Worm (Caenorhabditis elegans) whole organism, L3 larva: ENCODE measurements around the gene pat-4.

Source experiments
- R02D3.7 ChIP-seq: fragments of 150-350 bp; optimal IDR thresholded peaks from 2 replicates; lab custom pipeline; 2014; ENCODE audit warnings: missing biosample characterization, missing genetic modification characterization
- ZK546.5 ChIP-seq: sonication (generic microtip); optimal IDR thresholded peaks from 2 replicates; lab custom pipeline; 2017; ENCODE audit warnings: missing biosample characterization, missing genetic modification characterization
- aly-2 ChIP-seq: fragments of 150-350 bp; optimal IDR thresholded peaks from 2 replicates; lab custom pipeline; 2014; ENCODE audit warnings: missing biosample characterization, missing genetic modification characterization
- ceh-16 ChIP-seq: sonication (generic microtip); optimal IDR thresholded peaks from 2 replicates; lab custom pipeline; 2017; ENCODE audit warnings: missing biosample characterization, missing genetic modification characterization
- ceh-28 ChIP-seq: fragments of 150-350 bp; optimal IDR thresholded peaks from 2 replicates; lab custom pipeline; 2014; ENCODE audit warnings: missing biosample characterization, missing genetic modification reagents, missing genetic modification characterization
- ceh-9 ChIP-seq: sonication (generic microtip); optimal IDR thresholded peaks from 2 replicates; lab custom pipeline; 2018; ENCODE audit warnings: missing biosample characterization, missing genetic modification characterization
- daf-12 ChIP-seq: fragments of 150-350 bp; optimal IDR thresholded peaks from 2 replicates; lab custom pipeline; 2014; ENCODE audit warnings: missing biosample characterization, missing genetic modification reagents, missing genetic modification characterization
- egl-27 ChIP-seq: sonication (generic microtip); optimal IDR thresholded peaks from 4 replicates; lab custom pipeline; 2017; ENCODE audit warnings: missing biosample characterization, missing genetic modification reagents, missing genetic modification characterization
- egl-5 ChIP-seq: fragments of 150-350 bp; optimal IDR thresholded peaks from 2 replicates; lab custom pipeline; 2017; ENCODE audit warnings: missing biosample characterization, missing genetic modification reagents, missing genetic modification characterization, inconsistent platforms
- elt-1 ChIP-seq: fragments of 150-350 bp; optimal IDR thresholded peaks from 2 replicates; lab custom pipeline; 2014; ENCODE audit warnings: missing biosample characterization, missing genetic modification characterization
- elt-2 ChIP-seq: sonication (generic microtip); optimal IDR thresholded peaks from 2 replicates; lab custom pipeline; 2016; ENCODE audit warnings: missing genetic modification reagents, mild to moderate bottlenecking, missing genetic modification characterization, missing compliant biosample characterization
- elt-3 ChIP-seq, 3 experiments: fragments of 150-350 bp in 1 of 3; sonication (generic microtip) in 2 of 3; optimal IDR thresholded peaks; 2 replicates in 2 of 3; 4 replicates in 1 of 3; lab custom pipeline; 2014 to 2017; ENCODE audit warnings: missing biosample characterization in 3 of 3, missing genetic modification characterization in 3 of 3
- eor-1 ChIP-seq, 2 experiments: fragments of 150-350 bp; optimal IDR thresholded peaks; 2 replicates each; lab custom pipeline; 2014 to 2018; ENCODE audit warnings: missing biosample characterization in 2 of 2, missing genetic modification characterization in 2 of 2
- fkh-10 ChIP-seq: sonication (generic microtip); optimal IDR thresholded peaks from 2 replicates; lab custom pipeline; 2017; ENCODE audit warnings: missing biosample characterization, missing genetic modification reagents, missing genetic modification characterization
- fkh-2 ChIP-seq: fragments of 150-350 bp; optimal IDR thresholded peaks from 2 replicates; lab custom pipeline; 2014; ENCODE audit warnings: missing biosample characterization, missing genetic modification reagents, missing genetic modification characterization
- fos-1 ChIP-seq: fragments of 150-350 bp; optimal IDR thresholded peaks from 2 replicates; lab custom pipeline; 2014; ENCODE audit warnings: missing biosample characterization, missing genetic modification characterization
- hmg-11 ChIP-seq: sonication (generic microtip); optimal IDR thresholded peaks from 2 replicates; lab custom pipeline; 2016; ENCODE audit warnings: missing genetic modification characterization, missing compliant biosample characterization
- jun-1 ChIP-seq: fragments of 150-350 bp; optimal IDR thresholded peaks from 2 replicates; lab custom pipeline; 2014; ENCODE audit warnings: missing biosample characterization, missing genetic modification reagents, missing genetic modification characterization
- lin-39 ChIP-seq: fragments of 150-350 bp; optimal IDR thresholded peaks from 2 replicates; lab custom pipeline; 2018; ENCODE audit warnings: missing biosample characterization, missing genetic modification reagents, missing genetic modification characterization
- lsy-12 ChIP-seq: sonication (generic microtip); optimal IDR thresholded peaks from 2 replicates; lab custom pipeline; 2016; ENCODE audit warnings: mild to moderate bottlenecking, missing genetic modification characterization, missing compliant biosample characterization
- mdl-1 ChIP-seq: fragments of 150-350 bp; optimal IDR thresholded peaks from 2 replicates; lab custom pipeline; 2014; ENCODE audit warnings: missing biosample characterization, missing genetic modification characterization
- mml-1 ChIP-seq: fragments of 150-350 bp; sonication (generic microtip); optimal IDR thresholded peaks from 3 replicates; lab custom pipeline; 2014; ENCODE audit warnings: missing biosample characterization, missing genetic modification characterization
- nfya-1 ChIP-seq: sonication (generic microtip); optimal IDR thresholded peaks from 2 replicates; lab custom pipeline; 2017; ENCODE audit warnings: missing genetic modification characterization, mild to moderate bottlenecking, missing compliant biosample characterization, antibody characterized with exemption, moderate library complexity; ENCODE audit not compliant: insufficient read depth
- nhr-11 ChIP-seq: fragments of 150-350 bp; optimal IDR thresholded peaks from 2 replicates; lab custom pipeline; 2014; ENCODE audit warnings: missing biosample characterization, missing genetic modification characterization
- nhr-237 ChIP-seq: fragments of 150-350 bp; optimal IDR thresholded peaks from 2 replicates; lab custom pipeline; 2014; ENCODE audit warnings: missing biosample characterization, missing genetic modification characterization
- nhr-25 ChIP-seq: sonication (generic microtip); optimal IDR thresholded peaks from 2 replicates; lab custom pipeline; 2017; ENCODE audit warnings: missing biosample characterization, missing genetic modification characterization
- nhr-43 ChIP-seq: sonication (generic microtip); optimal IDR thresholded peaks from 2 replicates; lab custom pipeline; 2016; ENCODE audit warnings: mild to moderate bottlenecking, missing genetic modification characterization, missing compliant biosample characterization; ENCODE audit not compliant: poor library complexity, severe bottlenecking
- nhr-67 ChIP-seq: fragments of 150-350 bp; optimal IDR thresholded peaks from 2 replicates; lab custom pipeline; 2014; ENCODE audit warnings: missing biosample characterization, missing genetic modification characterization
- nhr-76 ChIP-seq: fragments of 150-350 bp; sonication (generic microtip); optimal IDR thresholded peaks from 5 replicates; lab custom pipeline; 2014; ENCODE audit warnings: missing biosample characterization, missing genetic modification characterization
- nhr-77 ChIP-seq: fragments of 150-350 bp; optimal IDR thresholded peaks from 2 replicates; lab custom pipeline; 2014; ENCODE audit warnings: missing biosample characterization, missing genetic modification characterization
- pha-4 ChIP-seq: fragments of 150-350 bp; optimal IDR thresholded peaks from 2 replicates; lab custom pipeline; 2014; ENCODE audit warnings: missing biosample characterization, missing genetic modification reagents, missing genetic modification characterization
- pqm-1 ChIP-seq: fragments of 150-350 bp; optimal IDR thresholded peaks from 2 replicates; lab custom pipeline; 2017; ENCODE audit warnings: missing biosample characterization, missing genetic modification characterization, inconsistent platforms
- sea-2 ChIP-seq: fragments of 150-350 bp; sonication (generic microtip); optimal IDR thresholded peaks from 4 replicates; lab custom pipeline; 2014; ENCODE audit warnings: missing biosample characterization, missing genetic modification reagents, missing genetic modification characterization
- skn-1 ChIP-seq: fragments of 150-350 bp; optimal IDR thresholded peaks from 2 replicates; lab custom pipeline; 2014; ENCODE audit warnings: missing biosample characterization, missing genetic modification characterization
- snpc-4 ChIP-seq: fragments of 150-350 bp; optimal IDR thresholded peaks from 2 replicates; lab custom pipeline; 2014; ENCODE audit warnings: missing biosample characterization, missing genetic modification characterization
- tbx-2 ChIP-seq: sonication (generic microtip); optimal IDR thresholded peaks from 2 replicates; lab custom pipeline; 2016; ENCODE audit warnings: mild to moderate bottlenecking, missing genetic modification characterization, missing compliant biosample characterization
- zag-1 ChIP-seq: fragments of 150-350 bp; optimal IDR thresholded peaks from 2 replicates; lab custom pipeline; 2014; ENCODE audit warnings: missing biosample characterization, missing genetic modification characterization
- ztf-4 ChIP-seq: fragments of 150-350 bp; optimal IDR thresholded peaks from 2 replicates; lab custom pipeline; 2014; ENCODE audit warnings: missing biosample characterization, missing genetic modification characterization

pat-4 gene

DNA sequence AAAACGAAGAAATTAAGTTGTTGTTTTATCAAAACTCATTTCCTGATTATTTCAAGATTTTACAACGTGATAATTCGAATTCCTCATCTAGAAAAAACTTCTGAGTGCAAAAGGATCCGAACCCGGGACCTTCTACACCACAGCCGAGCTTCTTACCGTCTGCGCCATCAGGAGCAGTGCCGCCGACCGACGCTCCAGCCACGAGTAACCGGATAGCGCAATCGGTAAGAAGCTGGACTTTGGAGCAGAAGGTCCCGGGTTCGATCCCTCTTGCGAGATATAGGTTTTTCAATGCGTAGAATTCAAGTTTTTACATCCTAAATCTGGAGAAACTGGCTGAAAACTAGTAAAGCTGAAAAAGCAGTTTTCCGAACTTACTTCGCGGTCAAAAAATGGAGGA, 40.9 kb downstream of the pat-4 start:
- no peak for TF ChIP-seq egl-27 (tag; lab: Kevin White, UChicago)
- no peak for TF ChIP-seq zag-1 (tag; lab: Kevin White, UChicago)
- no peak for TF ChIP-seq elt-3 (tag; optimal IDR thresholded peaks at IDR 0.05; lab: Kevin White, UChicago)
- TF ChIP-seq lin-39 (tag; lab: Kevin White, UChicago): no peak
- no peak for TF ChIP-seq ztf-4 (tag; lab: Kevin White, UChicago)
- no peak for TF ChIP-seq nhr-76 (tag; lab: Kevin White, UChicago)
- no peak for TF ChIP-seq mdl-1 (tag; lab: Kevin White, UChicago)
- no peak for TF ChIP-seq fkh-2
- TF ChIP-seq sea-2 (GFP tag; lab: Kevin White, UChicago): no peak
- TF ChIP-seq aly-2 (tag; lab: Kevin White, UChicago): no peak
- TF ChIP-seq elt-2 (tag; lab: Kevin White, UChicago): no peak
- no peak for TF ChIP-seq egl-5 (tag; lab: Kevin White, UChicago)
- no peak for TF ChIP-seq R02D3.7 (tag; lab: Kevin White, UChicago)
- no peak for TF ChIP-seq elt-1 (tag; lab: Kevin White, UChicago)
- no peak for TF ChIP-seq ceh-16
- TF ChIP-seq ceh-9 (tag; lab: Kevin White, UChicago): no peak
- no peak for TF ChIP-seq nhr-237 (tag; lab: Kevin White, UChicago)
- no peak for TF ChIP-seq fos-1 (tag; lab: Kevin White, UChicago)
- TF ChIP-seq nhr-43: no peak
- no peak for TF ChIP-seq jun-1 (tag; lab: Kevin White, UChicago)

DNA sequence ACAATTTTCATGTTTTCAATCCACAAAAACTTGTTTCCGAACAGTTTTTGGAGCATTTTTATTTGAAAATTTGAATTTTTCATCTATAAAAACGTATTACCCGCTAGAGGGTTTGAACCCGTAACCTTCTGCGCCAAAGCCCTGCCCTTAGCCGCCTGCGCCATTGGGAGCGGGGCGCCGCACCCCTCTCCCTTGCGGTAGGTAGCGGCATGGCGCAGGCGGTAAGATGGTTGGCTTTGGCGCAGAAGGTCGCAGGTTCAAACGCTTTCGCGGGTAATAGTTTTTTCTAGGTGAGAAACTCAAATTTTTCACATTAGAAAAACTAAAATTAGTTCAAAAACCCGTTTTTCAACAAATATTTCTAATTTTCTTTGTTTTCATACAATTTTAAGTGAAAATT, 43.0 kb downstream of the pat-4 start:
- TF ChIP-seq ceh-9 (tag; lab: Kevin White, UChicago) (no peak), nhr-77 (tag; lab: Kevin White, UChicago) (no peak), nhr-11 (tag; lab: Kevin White, UChicago) (no peak), skn-1 (tag; lab: Kevin White, UChicago) (no peak), fkh-10 (GFP tag; lab: Kevin White, UChicago) (no peak), ztf-4 (tag; lab: Kevin White, UChicago) (no peak), tbx-2 (tag; lab: Kevin White, UChicago) (no peak), elt-3 (tag; optimal IDR thresholded peaks at IDR 0.05; lab: Kevin White, UChicago) (no peak), pqm-1 (tag; lab: Kevin White, UChicago) (no peak), lin-39 (tag; lab: Kevin White, UChicago) (no peak), zag-1 (tag; lab: Kevin White, UChicago) (no peak), hmg-11 (no peak), egl-27 (tag; lab: Kevin White, UChicago) (no peak), ceh-28 (tag; lab: Kevin White, UChicago) (no peak), jun-1 (tag; lab: Kevin White, UChicago) (no peak), ZK546.5 (tag; lab: Kevin White, UChicago) (no peak), nhr-25 (tag; lab: Kevin White, UChicago) (no peak), eor-1 (tag; optimal IDR thresholded peaks at IDR 0.05; lab: Kevin White, UChicago) (no peak), egl-5 (tag; lab: Kevin White, UChicago) (no peak), daf-12 (tag; lab: Kevin White, UChicago) (no peak)
- TF ChIP-seq, all 47 proteins: peak for 0

DNA sequence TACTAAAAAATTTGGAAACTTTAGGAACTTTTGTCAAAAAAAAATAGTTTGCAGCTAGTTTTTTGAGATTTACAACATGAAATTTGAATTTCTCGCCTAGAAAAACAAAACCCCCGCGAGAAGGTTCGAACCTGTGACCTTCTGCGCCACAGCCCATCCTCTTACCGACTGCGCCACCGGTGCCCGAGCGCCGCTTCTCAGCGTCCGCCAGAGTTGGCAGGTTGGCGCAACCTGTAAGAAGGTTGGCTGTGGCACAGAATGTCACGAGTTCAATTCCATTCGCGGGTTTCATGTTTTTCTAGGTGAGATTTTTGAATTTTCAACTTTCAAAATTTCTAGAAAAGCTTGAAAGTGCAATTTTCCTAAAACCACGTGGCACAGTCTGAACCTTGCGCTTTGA, 44.2 kb downstream of the pat-4 start:
- TF ChIP-seq ceh-16: no peak
- no peak for TF ChIP-seq ceh-28 (tag; lab: Kevin White, UChicago)
- TF ChIP-seq, all 47 proteins: peak for 0

DNA sequence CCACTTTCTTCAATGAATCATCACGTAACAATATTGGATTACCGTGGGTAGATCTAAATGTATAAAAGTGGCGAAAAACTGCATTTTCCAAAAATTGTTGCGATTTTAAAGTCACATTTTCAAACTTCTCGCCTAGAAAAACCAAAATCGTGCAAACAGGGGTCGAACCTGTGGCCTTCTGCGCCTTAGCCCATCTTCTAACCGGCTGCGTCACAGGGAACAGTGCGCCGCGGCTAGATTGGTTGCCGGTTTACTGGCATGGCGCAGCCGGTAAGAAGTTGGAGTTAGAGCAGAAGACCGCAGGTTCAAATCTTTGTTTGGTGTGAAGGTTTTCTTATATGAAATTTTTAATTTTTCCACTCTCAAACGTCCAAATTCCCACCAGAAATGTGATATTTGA, 45.5 kb downstream of the pat-4 start:
- TF ChIP-seq pqm-1 (tag; lab: Kevin White, UChicago) (no peak), lin-39 (tag; lab: Kevin White, UChicago) (no peak)

DNA sequence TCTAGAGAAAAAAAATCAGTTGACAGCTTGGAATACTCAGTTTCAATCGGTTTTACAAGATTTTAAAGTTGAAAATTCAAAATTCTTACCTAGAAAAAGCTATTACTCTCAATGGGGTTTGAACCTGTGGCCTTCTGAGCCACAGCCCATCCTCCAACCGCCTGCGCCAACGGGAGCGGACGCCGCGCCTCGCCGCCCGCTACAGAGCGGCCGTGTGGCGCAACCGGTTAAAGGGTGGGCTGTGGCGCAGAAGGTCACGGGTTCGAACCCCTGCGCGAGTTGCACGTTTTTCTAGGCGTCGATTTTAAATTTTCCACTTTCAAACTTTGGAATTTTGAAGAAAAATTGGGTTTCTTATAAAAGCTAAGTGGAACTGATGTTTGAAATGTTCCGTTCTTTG, 46.3 kb downstream of the pat-4 start:
- TF ChIP-seq nhr-25 (tag; lab: Kevin White, UChicago) (no peak), egl-5 (tag; lab: Kevin White, UChicago) (no peak), snpc-4 (tag; lab: Kevin White, UChicago) (no peak), ceh-9 (tag; lab: Kevin White, UChicago) (no peak), nhr-67 (tag; lab: Kevin White, UChicago) (no peak), fkh-2 (no peak), pha-4 (tag; lab: Kevin White, UChicago) (no peak), aly-2 (tag; lab: Kevin White, UChicago) (no peak), R02D3.7 (tag; lab: Kevin White, UChicago) (no peak), lsy-12 (tag; lab: Kevin White, UChicago) (no peak), zag-1 (tag; lab: Kevin White, UChicago) (no peak), tbx-2 (tag; lab: Kevin White, UChicago) (no peak), fos-1 (tag; lab: Kevin White, UChicago) (no peak), sea-2 (GFP tag; lab: Kevin White, UChicago) (no peak), jun-1 (tag; lab: Kevin White, UChicago) (no peak), mml-1 (tag; lab: Kevin White, UChicago) (no peak), nhr-43 (no peak), nfya-1 (tag; lab: Kevin White, UChicago) (no peak), elt-1 (tag; lab: Kevin White, UChicago) (no peak)
